Fruit fly (Drosophila melanogaster) whole organism, embryonic: ENCODE measurements around the gene CG31268.
A peak's percentile ranks its signal among the peaks of the same experiment; 100 is the strongest.

ENCODE experiments used
- Abd-B ChIP-seq: fragments of 200-800 bp; sonication (Bioruptor generic); optimal IDR thresholded peaks from 2 replicates; lab custom pipeline; 2018; ENCODE audit warnings: missing biosample characterization, mild to moderate bottlenecking, missing genetic modification characterization, moderate library complexity
- Antp ChIP-seq: fragments of 200-800 bp; sonication (Bioruptor generic); optimal IDR thresholded peaks from 3 replicates; lab custom pipeline; 2016; ENCODE audit warnings: missing biosample characterization, missing genetic modification characterization
- Bgb ChIP-seq: fragments of 200-800 bp; sonication (Bioruptor generic); IDR thresholded peaks from 2 replicates; pipeline ENCODE4 v1.3.6; 2022; ENCODE audit warnings: missing biosample characterization, missing genetic modification characterization; ENCODE audit not compliant: partially characterized antibody
- CG1024 ChIP-seq: fragments of 200-800 bp; sonication (Bioruptor generic); IDR thresholded peaks from 2 replicates; pipeline ENCODE4 v1.3.6; 2022; ENCODE audit warnings: missing biosample characterization, missing genetic modification characterization
- CG10267 ChIP-seq: fragments of 200-800 bp; sonication (Bioruptor generic); optimal IDR thresholded peaks from 2 replicates; lab custom pipeline; 2018; ENCODE audit warnings: missing biosample characterization, mild to moderate bottlenecking, missing genetic modification characterization, moderate library complexity
- CG13424 ChIP-seq: fragments of 200-800 bp; sonication (Bioruptor generic); optimal IDR thresholded peaks from 2 replicates; lab custom pipeline; 2019; ENCODE audit warnings: missing biosample characterization, mild to moderate bottlenecking, missing genetic modification characterization, moderate library complexity
- CG13894 ChIP-seq: fragments of 200-800 bp; sonication (Bioruptor generic); optimal IDR thresholded peaks from 3 replicates; lab custom pipeline; 2018; ENCODE audit warnings: missing biosample characterization, mild to moderate bottlenecking, missing genetic modification characterization, moderate library complexity
- CG16813 ChIP-seq: fragments of 200-800 bp; sonication (Bioruptor generic); IDR thresholded peaks from 3 replicates; pipeline ENCODE4 v1.3.6; 2022; ENCODE audit warnings: missing biosample characterization, missing genetic modification characterization; ENCODE audit not compliant: partially characterized antibody
- CG18262 ChIP-seq: fragments of 200-800 bp; optimal IDR thresholded peaks from 3 replicates; lab custom pipeline; 2019; ENCODE audit warnings: missing biosample characterization, mild to moderate bottlenecking, missing genetic modification characterization, moderate library complexity
- CG2129 ChIP-seq: fragments of 200-800 bp; sonication (Bioruptor generic); IDR thresholded peaks from 2 replicates; pipeline ENCODE4 v1.3.6; 2022; ENCODE audit warnings: missing biosample characterization, missing genetic modification characterization; ENCODE audit not compliant: partially characterized antibody
- CG2202 ChIP-seq: fragments of 200-800 bp; sonication (Bioruptor generic); optimal IDR thresholded peaks from 2 replicates; lab custom pipeline; 2018; ENCODE audit warnings: missing biosample characterization, mild to moderate bottlenecking, missing genetic modification characterization
- CG2889 ChIP-seq: fragments of 200-800 bp; sonication (Bioruptor generic); IDR thresholded peaks from 3 replicates; pipeline ENCODE4 v1.3.6; 2022; ENCODE audit warnings: missing biosample characterization, missing genetic modification characterization
- CG32532 ChIP-seq: fragments of 200-800 bp; sonication (Bioruptor generic); IDR thresholded peaks from 2 replicates; pipeline ENCODE4 v1.3.6; 2022; ENCODE audit warnings: missing biosample characterization, missing genetic modification characterization
- CG4424 ChIP-seq: fragments of 200-800 bp; sonication (Bioruptor generic); optimal IDR thresholded peaks from 3 replicates; lab custom pipeline; 2016; ENCODE audit warnings: missing biosample characterization, missing genetic modification characterization
- CG6254 ChIP-seq: fragments of 200-800 bp; sonication (Bioruptor generic); optimal IDR thresholded peaks from 3 replicates; lab custom pipeline; 2017; ENCODE audit warnings: mild to moderate bottlenecking, missing biosample characterization, missing genetic modification reagents, missing genetic modification characterization
- CG7372 ChIP-seq: fragments of 200-800 bp; sonication (Bioruptor generic); IDR thresholded peaks from 2 replicates; pipeline ENCODE4 v1.3.6; 2022; ENCODE audit warnings: missing biosample characterization, missing genetic modification characterization
- CG8765 ChIP-seq: fragments of 200-800 bp; sonication (Bioruptor generic); IDR thresholded peaks from 2 replicates; pipeline ENCODE4 v1.3.6; 2022; ENCODE audit warnings: missing biosample characterization, missing genetic modification characterization
- CG9817 ChIP-seq: fragments of 200-800 bp; sonication (Bioruptor generic); optimal IDR thresholded peaks from 2 replicates; lab custom pipeline; 2018; ENCODE audit warnings: missing biosample characterization, mild to moderate bottlenecking, missing genetic modification characterization, moderate library complexity
- CoRest ChIP-seq: fragments of 200-800 bp; sonication (Bioruptor generic); optimal IDR thresholded peaks from 3 replicates; lab custom pipeline; 2018; ENCODE audit warnings: missing biosample characterization, mild to moderate bottlenecking, missing genetic modification characterization, moderate library complexity
- D19A ChIP-seq: fragments of 200-800 bp; optimal IDR thresholded peaks from 3 replicates; lab custom pipeline; 2019; ENCODE audit warnings: missing biosample characterization, mild to moderate bottlenecking, missing genetic modification characterization, moderate library complexity
- Dfd ChIP-seq, 2 experiments: fragments of >200 bp; optimal IDR thresholded peaks; 2 replicates each; lab custom pipeline; 2017; ENCODE audit warnings: missing biosample characterization in 2 of 2, missing genetic modification characterization in 2 of 2
- Fer3 ChIP-seq: fragments of 200-800 bp; sonication (Bioruptor generic); optimal IDR thresholded peaks from 2 replicates; lab custom pipeline; 2018; ENCODE audit warnings: missing biosample characterization, mild to moderate bottlenecking, missing genetic modification characterization, moderate library complexity
- GATAe ChIP-seq: fragments of 200-800 bp; sonication (Bioruptor generic); conservative IDR thresholded peaks from 2 replicates; pipeline ENCODE4 v1.3.6; 2022; ENCODE audit warnings: missing biosample characterization, missing genetic modification characterization
- HHEX ChIP-seq: fragments of 200-800 bp; sonication (Bioruptor generic); optimal IDR thresholded peaks from 3 replicates; lab custom pipeline; 2017; ENCODE audit warnings: missing biosample characterization, mild to moderate bottlenecking, missing genetic modification characterization, missing genetic modification reagents
- MTF-1 ChIP-seq: fragments of 200-800 bp; sonication (Bioruptor generic); optimal IDR thresholded peaks from 2 replicates; lab custom pipeline; 2018; ENCODE audit warnings: missing biosample characterization, mild to moderate bottlenecking, missing genetic modification characterization, borderline replicate concordance
- Poxn ChIP-seq: fragments of 200-800 bp; sonication (Bioruptor generic); IDR thresholded peaks from 2 replicates; pipeline ENCODE4 v1.3.6; 2022; ENCODE audit warnings: missing biosample characterization, missing genetic modification characterization
- Rx ChIP-seq: fragments of 200-800 bp; sonication (Bioruptor generic); IDR thresholded peaks from 2 replicates; pipeline ENCODE4 v1.3.6; 2022; ENCODE audit warnings: missing biosample characterization, missing genetic modification characterization
- Sry-δ ChIP-seq: fragments of 200-800 bp; sonication (Bioruptor generic); optimal IDR thresholded peaks from 2 replicates; lab custom pipeline; 2016; ENCODE audit warnings: missing biosample characterization, missing genetic modification characterization
- TFAM ChIP-seq: fragments of 200-800 bp; sonication (Bioruptor generic); optimal IDR thresholded peaks from 2 replicates; lab custom pipeline; 2017; ENCODE audit warnings: missing biosample characterization, missing genetic modification characterization, inconsistent platforms
- bbx ChIP-seq: fragments of 200-800 bp; sonication (Bioruptor generic); IDR thresholded peaks from 2 replicates; pipeline ENCODE4 v1.3.6; 2022; ENCODE audit warnings: missing biosample characterization, missing genetic modification characterization; ENCODE audit not compliant: partially characterized antibody
- chinmo ChIP-seq: fragments of 200-800 bp; sonication (Bioruptor generic); IDR thresholded peaks from 4 replicates; pipeline ENCODE4 v1.3.6; 2022; ENCODE audit warnings: missing biosample characterization, missing genetic modification characterization; ENCODE audit not compliant: partially characterized antibody
- croc ChIP-seq: fragments of 200-800 bp; sonication (Bioruptor generic); conservative IDR thresholded peaks from 3 replicates; pipeline ENCODE4 v1.3.6; 2022; ENCODE audit warnings: missing biosample characterization, missing genetic modification characterization
- cwo ChIP-seq: fragments of 200-800 bp; sonication (Bioruptor generic); optimal IDR thresholded peaks from 3 replicates; lab custom pipeline; 2017; ENCODE audit warnings: missing biosample characterization, missing genetic modification characterization, mild to moderate bottlenecking, moderate library complexity, missing genetic modification reagents
- emc ChIP-seq: fragments of 200-800 bp; sonication (Bioruptor generic); optimal IDR thresholded peaks from 2 replicates; lab custom pipeline; 2016; ENCODE audit warnings: missing biosample characterization, missing genetic modification characterization
- gce ChIP-seq: fragments of 200-800 bp; sonication (Bioruptor generic); IDR thresholded peaks from 3 replicates; pipeline ENCODE4 v1.3.6; 2022; ENCODE audit warnings: missing biosample characterization, missing genetic modification characterization
- hth ChIP-seq: fragments of >200 bp; optimal IDR thresholded peaks from 2 replicates; lab custom pipeline; 2017; ENCODE audit warnings: inconsistent platforms
- jumu ChIP-seq: fragments of 200-800 bp; sonication (Bioruptor generic); optimal IDR thresholded peaks from 3 replicates; lab custom pipeline; 2016; ENCODE audit warnings: missing biosample characterization, missing genetic modification characterization
- lbe ChIP-seq: fragments of 200-800 bp; sonication (Bioruptor generic); optimal IDR thresholded peaks from 2 replicates; lab custom pipeline; 2016; ENCODE audit warnings: missing biosample characterization, mild to moderate bottlenecking, missing genetic modification characterization
- mirr ChIP-seq: fragments of 200-800 bp; sonication (Bioruptor generic); optimal IDR thresholded peaks from 3 replicates; lab custom pipeline; 2018; ENCODE audit warnings: missing biosample characterization, mild to moderate bottlenecking, missing genetic modification characterization
- mld ChIP-seq: fragments of 200-800 bp; sonication (Bioruptor generic); IDR thresholded peaks from 3 replicates; pipeline ENCODE4 v1.3.6; 2022; ENCODE audit warnings: missing biosample characterization, missing genetic modification characterization; ENCODE audit not compliant: partially characterized antibody
- nerfin-1 ChIP-seq: fragments of 200-800 bp; sonication (Bioruptor generic); optimal IDR thresholded peaks from 3 replicates; lab custom pipeline; 2019; ENCODE audit warnings: missing biosample characterization, mild to moderate bottlenecking, missing genetic modification characterization, moderate library complexity
- nmo ChIP-seq: fragments of 200-800 bp; sonication (Bioruptor generic); optimal IDR thresholded peaks from 2 replicates; lab custom pipeline; 2018; ENCODE audit warnings: missing biosample characterization, mild to moderate bottlenecking, missing genetic modification characterization, moderate library complexity
- peb ChIP-seq: fragments of 200-800 bp; sonication (Bioruptor generic); IDR thresholded peaks from 2 replicates; pipeline ENCODE4 v1.3.6; 2022; ENCODE audit warnings: missing biosample characterization, missing genetic modification characterization
- pita ChIP-seq: fragments of 200-800 bp; sonication (Bioruptor generic); optimal IDR thresholded peaks from 2 replicates; lab custom pipeline; 2017; ENCODE audit warnings: missing biosample characterization, mild to moderate bottlenecking, missing genetic modification characterization
- pros ChIP-seq: fragments of 200-800 bp; sonication (Bioruptor generic); optimal IDR thresholded peaks from 3 replicates; lab custom pipeline; 2019; ENCODE audit warnings: missing biosample characterization, mild to moderate bottlenecking, missing genetic modification characterization, moderate library complexity
- ranshi ChIP-seq: fragments of 200-800 bp; sonication (Bioruptor generic); IDR thresholded peaks from 2 replicates; pipeline ENCODE4 v1.3.6; 2022; ENCODE audit warnings: missing biosample characterization, missing genetic modification characterization
- run ChIP-seq: fragments of 200-800 bp; sonication (Bioruptor generic); optimal IDR thresholded peaks from 3 replicates; lab custom pipeline; 2018; ENCODE audit warnings: missing biosample characterization, mild to moderate bottlenecking, missing genetic modification characterization
- slou ChIP-seq: fragments of 200-800 bp; sonication (Bioruptor generic); optimal IDR thresholded peaks from 3 replicates; lab custom pipeline; 2016; ENCODE audit warnings: missing biosample characterization, missing genetic modification characterization
- sob ChIP-seq: fragments of 200-800 bp; sonication (Bioruptor generic); IDR thresholded peaks from 2 replicates; pipeline ENCODE4 v1.3.6; 2022; ENCODE audit warnings: missing biosample characterization, missing genetic modification characterization
- vvl ChIP-seq: fragments of 200-800 bp; sonication (Bioruptor generic); IDR thresholded peaks from 2 replicates; pipeline ENCODE4 v1.3.6; 2022; ENCODE audit warnings: missing biosample characterization, missing genetic modification characterization

Gene CG31268

dm6 chr3R:17079859-17080255 is 48.3 kb downstream of the CG31268 start, which contains the start of the genes Keap1 and kuk (continued):
- TF ChIP-seq nmo (peak; percentile 80), ranshi (GFP tag; lab: Robert Waterston, UW) (peak; percentile 67), CG7372 (no peak), CG4424 (GFP tag; lab: Kevin White, UChicago) (peak; percentile 30), mld (GFP tag; lab: Robert Waterston, UW) (0 out of 3 replicates have a peak, but pooled peaks have one; percentile 49), bbx (GFP tag; lab: Robert Waterston, UW) (peak; percentile 77), Abd-B (GFP tag; lab: Kevin White, UChicago) (no peak), Sry-δ (peak; percentile 73), CG1024 (0 out of 2 replicates have a peak, but pooled peaks have one; percentile 26), croc (GFP tag; lab: Robert Waterston, UW) (0 out of 3 replicates have a peak, but pooled peaks have one; percentile 15), pros (GFP tag; lab: Kevin White, UChicago) (no peak), gce (no peak), run (tag; lab: Kevin White, UChicago) (no peak), CG18262 (tag; lab: Kevin White, UChicago) (no peak), Poxn (no peak), emc (GFP tag; lab: Kevin White, UChicago) (peak; percentile 62), chinmo (GFP tag; lab: Robert Waterston, UW) (no peak), GATAe (no peak), CG2889 (GFP tag; lab: Robert Waterston, UW) (0 out of 3 replicates have a peak, but pooled peaks have one; percentile 4), peb (GFP tag; lab: Robert Waterston, UW) (no peak), HHEX (GFP tag; lab: Kevin White, UChicago) (peak; percentile 54), CG2202 (tag; lab: Kevin White, UChicago) (no peak), Dfd (GFP tag; optimal IDR thresholded peaks at IDR 0.05; lab: Kevin White, UChicago) (no peak), CG6254 (GFP tag; lab: Kevin White, UChicago) (no peak), sob (GFP tag; lab: Robert Waterston, UW) (peak; percentile 75), Antp (GFP tag; lab: Kevin White, UChicago) (peak; percentile 48), CG13424 (tag; lab: Kevin White, UChicago) (peak; percentile 19), hth (lab: Kevin White, UChicago) (no peak), lbe (GFP tag; lab: Kevin White, UChicago) (peak; percentile 62), CG9817 (peak; percentile 54), Rx (GFP tag; lab: Robert Waterston, UW) (peak; percentile 5; the same call in 1 of the 2 replicates), slou (GFP tag; lab: Kevin White, UChicago) (peak; percentile 74), CG10267 (tag; lab: Kevin White, UChicago) (peak; percentile 99), D19A (no peak), CG16813 (peak; percentile 78), nerfin-1 (tag; lab: Kevin White, UChicago) (no peak), CG2129 (GFP tag; lab: Robert Waterston, UW) (peak; percentile 66), vvl (GFP tag; lab: Robert Waterston, UW) (peak; percentile 66), Bgb (GFP tag; lab: Robert Waterston, UW) (peak; percentile 88), MTF-1 (peak; percentile 43), jumu (peak; percentile 21), CG8765 (GFP tag; lab: Robert Waterston, UW) (peak; percentile 30; the same call in 1 of the 2 replicates), pita (GFP tag; lab: Kevin White, UChicago) (peak; percentile 86), CG32532 (GFP tag; lab: Robert Waterston, UW) (peak; percentile 35; the same call in 1 of the 2 replicates), CoRest (tag; lab: Kevin White, UChicago) (peak; percentile 67), cwo (GFP tag; lab: Kevin White, UChicago) (no peak), CG13894 (tag; lab: Kevin White, UChicago) (peak; percentile 17), Fer3 (tag; lab: Kevin White, UChicago) (peak; percentile 34), mirr (GFP tag; lab: Kevin White, UChicago) (no peak), TFAM (no peak)
